Worm (Caenorhabditis elegans): Measurements from ENCODE around the gene T03G6.1.

DNA sequence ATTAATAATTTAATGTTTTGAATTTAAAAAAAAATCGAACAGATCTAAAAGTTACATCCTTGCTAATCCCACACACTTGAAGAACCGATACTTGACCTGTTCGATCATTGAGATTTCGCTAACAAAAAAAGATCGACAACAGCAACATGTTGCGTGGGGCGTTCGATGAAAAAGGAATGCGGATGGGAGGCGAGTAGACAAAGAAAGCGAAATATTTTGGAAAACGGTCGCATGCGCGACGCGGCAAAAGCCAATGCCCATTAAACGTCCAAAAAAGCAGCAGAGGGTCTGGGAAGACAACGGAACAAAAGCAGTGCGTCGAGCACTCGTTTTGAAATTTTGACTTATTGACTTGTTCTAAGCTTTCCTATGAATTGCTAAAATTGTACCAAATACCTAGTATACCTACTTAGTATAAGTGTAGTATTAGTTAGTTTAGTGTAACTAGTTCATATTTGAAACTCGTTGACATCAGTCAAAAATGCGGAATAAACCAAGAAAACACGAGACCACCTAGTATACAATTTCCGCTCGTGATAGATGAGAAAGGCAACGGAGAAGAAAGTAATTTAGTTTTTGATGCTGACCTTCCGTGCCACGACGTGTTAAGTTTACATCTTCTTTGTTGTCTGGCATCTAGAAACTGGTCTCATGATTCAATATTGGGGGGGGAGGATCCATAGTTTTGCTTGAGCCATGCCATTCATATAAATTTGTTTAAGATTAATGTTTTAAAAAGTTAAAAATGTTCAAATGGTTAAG is 26.0 kb upstream of the T03G6.1 start:
- TF ChIP-seq nhr-28 (tag; optimal IDR thresholded peaks at IDR 0.05) (no peak), rnt-1 (tag; optimal IDR thresholded peaks at IDR 0.05) (no peak), ztf-11 (tag; optimal IDR thresholded peaks at IDR 0.05) (no peak), nhr-76 (tag; optimal IDR thresholded peaks at IDR 0.05) (no peak), lin-15B (tag; optimal IDR thresholded peaks at IDR 0.05) (no peak), nhr-237 (tag; optimal IDR thresholded peaks at IDR 0.05) (no peak), unc-62 (GFP tag; optimal IDR thresholded peaks at IDR 0.05) (no peak)
